Fruit fly (Drosophila melanogaster) whole organism, adult: Measurements from ENCODE around the gene mRpS26.

Experiments
- CG11617 ChIP-seq: fragments of 200-800 bp; sonication (Bioruptor generic); optimal IDR thresholded peaks from 2 replicates; lab custom pipeline; 2017; ENCODE audit warnings: mild to moderate bottlenecking, missing biosample characterization, missing genetic modification reagents, missing genetic modification characterization
- Crg-1 ChIP-seq: fragments of 200-800 bp; sonication (Bioruptor generic); optimal IDR thresholded peaks from 2 replicates; lab custom pipeline; 2016; ENCODE audit warnings: missing biosample characterization, missing genetic modification characterization

DNA sequence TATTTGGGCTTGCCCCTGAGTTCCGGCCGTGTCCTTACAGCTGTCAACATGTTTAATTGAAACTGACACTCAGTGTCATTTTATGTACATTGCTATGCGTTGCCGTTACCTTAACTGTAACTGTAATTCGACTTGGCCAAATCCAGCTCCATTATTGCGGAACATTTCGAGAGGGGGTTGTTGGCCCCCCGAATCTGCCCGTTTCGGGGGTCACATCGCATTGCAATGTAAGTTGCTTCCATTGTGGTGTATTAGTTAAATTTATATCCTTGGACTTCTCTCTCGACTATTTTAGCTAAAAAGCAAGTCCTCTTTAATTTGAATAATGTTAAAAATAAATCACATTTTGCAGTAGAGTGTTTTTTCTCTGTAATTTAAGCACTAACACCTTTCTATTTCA is 17.8 kb downstream of the mRpS26 start:
- TF ChIP-seq Crg-1 (GFP tag; lab: Kevin White, UChicago) (no peak), CG11617 (no peak)
